Fruit fly (Drosophila melanogaster): ENCODE data around the gene Pgm1.

Gene Pgm1

DNA sequence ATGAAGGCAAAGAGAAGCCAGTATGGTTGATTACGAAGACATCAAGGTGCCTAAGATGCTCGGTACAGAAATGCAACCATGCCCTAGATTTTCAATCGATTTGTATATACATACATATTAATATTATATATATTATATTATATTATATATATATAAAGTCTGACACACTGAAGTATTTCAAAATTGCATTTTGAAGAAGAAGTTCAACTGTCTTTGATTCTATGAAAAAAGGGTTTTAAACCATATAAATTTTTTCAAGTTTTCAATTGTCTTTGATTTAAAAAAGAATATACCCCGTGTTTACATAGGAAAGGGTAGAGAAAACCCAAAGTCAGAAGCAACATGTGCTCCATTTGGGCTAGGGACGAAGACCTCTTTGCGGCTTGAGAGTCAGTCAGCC is 46.4 kb upstream of the Pgm1 start:
- TF ChIP-seq CG8301 (tag; optimal IDR thresholded peaks at IDR 0.05) (no peak), Snoo (tag; optimal IDR thresholded peaks at IDR 0.05) (no peak), fd96Ca (GFP tag; IDR thresholded peaks at IDR 0.05) (no peak), Pif1A (GFP tag; optimal IDR thresholded peaks at IDR 0.05) (no peak), CG10348 (GFP tag; IDR thresholded peaks at IDR 0.05) (no peak), CG15710 (tag; optimal IDR thresholded peaks at IDR 0.05) (peak; percentile 90), D1 (tag; optimal IDR thresholded peaks at IDR 0.05) (peak; percentile 27), EcR (GFP tag; optimal IDR thresholded peaks at IDR 0.05) (no peak), CG14655 (GFP tag; optimal IDR thresholded peaks at IDR 0.05) (peak; percentile 60), CG17806 (tag; optimal IDR thresholded peaks at IDR 0.05) (peak; percentile 89), CG34367 (tag; optimal IDR thresholded peaks at IDR 0.05) (peak; percentile 76), CG8159 (tag; optimal IDR thresholded peaks at IDR 0.05) (peak; percentile 93), CG9948 (tag; optimal IDR thresholded peaks at IDR 0.05) (peak; percentile 91), Ets98B (GFP tag; IDR thresholded peaks at IDR 0.05) (no peak), CG12605 (GFP tag; IDR thresholded peaks at IDR 0.05) (no peak), Pif1B (GFP tag; optimal IDR thresholded peaks at IDR 0.05) (no peak)

DNA sequence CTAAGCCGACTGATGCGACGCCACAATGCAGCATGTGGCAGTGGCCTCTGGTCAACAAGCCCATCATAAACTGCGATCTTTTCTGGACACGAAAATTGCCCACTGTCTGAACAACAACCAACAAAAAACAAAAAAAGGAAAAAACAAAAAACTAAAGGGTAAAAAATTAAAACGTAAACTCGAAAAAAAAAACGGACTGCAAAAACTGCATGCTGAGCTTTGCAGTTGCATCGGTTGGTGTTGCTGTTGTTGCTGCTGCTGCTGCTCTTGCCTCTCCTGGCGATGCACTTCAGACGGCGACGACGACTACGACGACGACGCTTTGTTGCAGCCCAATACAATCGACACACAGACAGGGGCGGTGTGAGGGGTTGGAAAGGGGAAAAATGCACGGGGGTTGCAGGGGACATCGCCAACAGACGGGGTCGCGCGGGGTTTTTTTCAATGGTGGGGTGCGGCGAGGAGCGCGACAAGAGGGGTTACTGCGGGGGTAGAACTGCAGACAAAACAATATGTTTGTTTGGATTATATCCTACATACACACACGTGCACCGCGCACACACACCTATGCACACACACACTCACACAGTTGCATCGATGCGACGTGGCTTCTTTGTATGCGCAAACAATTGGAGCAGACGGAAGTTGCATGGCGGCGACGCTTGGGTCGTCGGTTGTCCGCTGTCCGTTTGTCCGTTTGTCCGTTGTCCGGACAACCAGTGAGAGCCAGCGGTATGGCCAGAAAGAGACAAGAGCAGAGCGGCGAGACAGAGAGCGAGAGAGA is 45.7 kb upstream of the Pgm1 start:
- TF ChIP-seq rn (GFP tag; IDR thresholded peaks at IDR 0.05) (no peak), CG8159 (tag; optimal IDR thresholded peaks at IDR 0.05) (peak; percentile 54), CG8301 (tag; optimal IDR thresholded peaks at IDR 0.05) (no peak), CG9948 (tag; optimal IDR thresholded peaks at IDR 0.05) (peak; percentile 2), Pif1B (GFP tag; optimal IDR thresholded peaks at IDR 0.05) (peak; percentile 24), CG12605 (GFP tag; IDR thresholded peaks at IDR 0.05) (no peak), Pif1A (GFP tag; optimal IDR thresholded peaks at IDR 0.05) (peak; percentile 1), CG32121 (GFP tag; IDR thresholded peaks at IDR 0.05) (no peak), gl (tag; optimal IDR thresholded peaks at IDR 0.05) (peak; percentile 34), CG15710 (tag; optimal IDR thresholded peaks at IDR 0.05) (peak; percentile 36), D1 (tag; optimal IDR thresholded peaks at IDR 0.05) (peak; percentile 49), CG14655 (GFP tag; optimal IDR thresholded peaks at IDR 0.05) (peak; percentile 14), fd96Ca (GFP tag; IDR thresholded peaks at IDR 0.05) (0 out of 3 replicates have a peak, but pooled peaks have one; percentile 29), CG13204 (GFP tag; optimal IDR thresholded peaks at IDR 0.05) (peak; percentile 98), Ets98B (GFP tag; IDR thresholded peaks at IDR 0.05) (no peak), CG34367 (tag; optimal IDR thresholded peaks at IDR 0.05) (no peak), Snoo (tag; optimal IDR thresholded peaks at IDR 0.05) (peak; percentile 97), EcR (GFP tag; optimal IDR thresholded peaks at IDR 0.05) (peak; percentile 77), CG10348 (GFP tag; IDR thresholded peaks at IDR 0.05) (no peak), CG4496 (GFP tag; IDR thresholded peaks at IDR 0.05) (peak; percentile 42; the same call in 1 of the 3 replicates), CG17806 (tag; optimal IDR thresholded peaks at IDR 0.05) (peak; percentile 30)

DNA sequence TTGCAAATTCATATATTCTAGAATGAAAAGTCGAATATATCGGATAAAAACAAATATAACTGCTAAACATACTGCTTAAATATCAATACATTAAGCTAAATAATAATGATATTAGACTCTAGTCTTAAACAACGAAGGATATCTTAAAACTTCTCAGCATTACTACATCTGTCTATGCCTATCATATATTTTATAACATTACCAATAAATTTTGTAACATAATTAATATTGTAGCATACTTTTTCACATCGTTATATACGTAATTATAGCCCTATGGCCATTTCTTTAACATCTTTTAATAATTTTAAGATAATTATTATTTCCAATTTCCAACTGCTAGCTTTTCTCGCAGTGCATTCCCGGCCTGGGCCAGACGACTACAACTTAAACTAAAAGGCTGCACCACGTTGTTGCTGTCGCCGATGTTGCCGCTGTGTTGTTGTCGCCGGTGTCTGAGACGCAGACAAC is 44.5 kb upstream of the Pgm1 start:
- TF ChIP-seq Snoo (tag; optimal IDR thresholded peaks at IDR 0.05) (peak; percentile 59), CG32121 (GFP tag; IDR thresholded peaks at IDR 0.05) (no peak), EcR (GFP tag; optimal IDR thresholded peaks at IDR 0.05) (no peak), CG17806 (tag; optimal IDR thresholded peaks at IDR 0.05) (peak; percentile 77), CG8301 (tag; optimal IDR thresholded peaks at IDR 0.05) (peak; percentile 41), CG13204 (GFP tag; optimal IDR thresholded peaks at IDR 0.05) (peak; percentile 71), Ets98B (GFP tag; IDR thresholded peaks at IDR 0.05) (no peak), CG10348 (GFP tag; IDR thresholded peaks at IDR 0.05) (no peak), CG9948 (tag; optimal IDR thresholded peaks at IDR 0.05) (peak; percentile 79), Pif1A (GFP tag; optimal IDR thresholded peaks at IDR 0.05) (peak; percentile 30), fd96Ca (GFP tag; IDR thresholded peaks at IDR 0.05) (no peak), Pif1B (GFP tag; optimal IDR thresholded peaks at IDR 0.05) (peak; percentile 53), D1 (tag; optimal IDR thresholded peaks at IDR 0.05) (peak; percentile 68), CG8159 (tag; optimal IDR thresholded peaks at IDR 0.05) (peak; percentile 86), gl (tag; optimal IDR thresholded peaks at IDR 0.05) (no peak), CG4496 (GFP tag; IDR thresholded peaks at IDR 0.05) (no peak), CG12605 (GFP tag; IDR thresholded peaks at IDR 0.05) (no peak), CG34367 (tag; optimal IDR thresholded peaks at IDR 0.05) (peak; percentile 74), CG14655 (GFP tag; optimal IDR thresholded peaks at IDR 0.05) (peak; percentile 74), CG15710 (tag; optimal IDR thresholded peaks at IDR 0.05) (peak; percentile 87), rn (GFP tag; IDR thresholded peaks at IDR 0.05) (0 out of 2 replicates have a peak, but pooled peaks have one; percentile 16)

DNA sequence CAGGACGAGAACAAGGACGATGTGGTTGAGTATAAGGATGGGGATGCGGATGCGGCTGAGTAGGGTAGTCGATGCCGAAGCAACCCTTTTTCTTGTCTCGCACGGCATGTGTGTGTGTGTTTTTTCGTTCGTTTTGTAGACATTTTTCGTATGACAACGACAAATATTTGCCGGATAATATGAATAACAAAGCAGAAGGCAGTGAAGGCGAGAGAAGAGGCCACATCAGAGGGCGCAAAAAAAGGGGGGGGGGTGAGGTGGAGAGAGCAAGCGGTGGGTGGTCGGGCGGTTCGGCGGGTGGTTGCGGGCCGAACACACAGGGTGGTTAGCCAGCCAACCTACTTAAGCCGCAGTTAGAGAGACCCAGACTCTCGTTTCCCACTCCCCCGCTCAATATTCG is 44.0 kb upstream of the Pgm1 start:
- TF ChIP-seq D1 (tag; optimal IDR thresholded peaks at IDR 0.05) (no peak), CG12605 (GFP tag; IDR thresholded peaks at IDR 0.05) (no peak), gl (tag; optimal IDR thresholded peaks at IDR 0.05) (no peak), Pif1A (GFP tag; optimal IDR thresholded peaks at IDR 0.05) (no peak), CG8301 (tag; optimal IDR thresholded peaks at IDR 0.05) (no peak), Snoo (tag; optimal IDR thresholded peaks at IDR 0.05) (no peak), CG10348 (GFP tag; IDR thresholded peaks at IDR 0.05) (no peak), fd96Ca (GFP tag; IDR thresholded peaks at IDR 0.05) (no peak), Ets98B (GFP tag; IDR thresholded peaks at IDR 0.05) (no peak), CG4496 (GFP tag; IDR thresholded peaks at IDR 0.05) (no peak), EcR (GFP tag; optimal IDR thresholded peaks at IDR 0.05) (no peak), CG14655 (GFP tag; optimal IDR thresholded peaks at IDR 0.05) (no peak), CG17806 (tag; optimal IDR thresholded peaks at IDR 0.05) (no peak), CG8159 (tag; optimal IDR thresholded peaks at IDR 0.05) (no peak)

DNA sequence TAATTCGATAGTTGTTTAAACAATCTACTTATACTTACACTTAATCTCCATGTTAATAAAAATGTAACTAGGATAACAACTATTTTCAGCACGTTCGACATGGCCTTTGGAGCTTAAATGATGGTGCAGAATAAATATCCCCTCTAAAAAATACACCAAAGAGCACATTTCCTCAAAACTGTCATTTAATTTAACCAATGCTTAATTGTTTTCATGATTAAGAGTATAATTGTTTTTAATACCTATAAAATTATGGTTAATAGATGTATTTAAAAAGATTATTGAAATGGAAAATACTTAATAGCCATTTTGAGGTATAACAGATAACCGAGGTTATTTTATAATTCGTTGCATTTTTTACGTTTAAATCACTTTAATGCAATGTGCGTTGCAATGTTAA is 42.9 kb upstream of the Pgm1 start, which contains the start of gene CG33795:
Gene CG33795, minus strand, starts transcription at position 101 of the 400 bp plus-strand sequence.
- TF ChIP-seq CG9948 (tag; optimal IDR thresholded peaks at IDR 0.05), result no peak
- no peak for TF ChIP-seq Pif1A (GFP tag; optimal IDR thresholded peaks at IDR 0.05)
- TF ChIP-seq rn (GFP tag; IDR thresholded peaks at IDR 0.05), result no peak
- TF ChIP-seq gl (tag; optimal IDR thresholded peaks at IDR 0.05), result no peak
- TF ChIP-seq CG34367 (tag; optimal IDR thresholded peaks at IDR 0.05), result no peak
- TF ChIP-seq CG32121 (GFP tag; IDR thresholded peaks at IDR 0.05), result no peak
- TF ChIP-seq Pif1B (GFP tag; optimal IDR thresholded peaks at IDR 0.05), result no peak

All from whole organism, pupa.